Worm (Caenorhabditis elegans) whole organism, mixed stage, embryonic: Measurements from ENCODE around the gene cht-1.

Source experiments
- M03D4.4 ChIP-seq: sonication (generic microtip); optimal IDR thresholded peaks from 2 replicates; lab custom pipeline; 2017; ENCODE audit warnings: mild to moderate bottlenecking, missing genetic modification characterization, missing compliant biosample characterization
- elt-1 ChIP-seq: sonication (generic microtip); optimal IDR thresholded peaks from 2 replicates; lab custom pipeline; 2017; ENCODE audit warnings: missing genetic modification characterization, mild to moderate bottlenecking, missing compliant biosample characterization, antibody characterized with exemption, moderate library complexity, borderline replicate concordance; ENCODE audit not compliant: insufficient read depth
- mep-1 ChIP-seq: fragments of 150-350 bp; optimal IDR thresholded peaks from 2 replicates; lab custom pipeline; 2017; ENCODE audit warnings: missing biosample characterization, missing genetic modification reagents, missing genetic modification characterization, inconsistent platforms
- nhr-12 ChIP-seq: fragments of 150-350 bp; optimal IDR thresholded peaks from 2 replicates; lab custom pipeline; 2014; ENCODE audit warnings: missing biosample characterization, missing genetic modification characterization
- nhr-237 ChIP-seq: fragments of 150-350 bp; optimal IDR thresholded peaks from 2 replicates; lab custom pipeline; 2014; ENCODE audit warnings: missing biosample characterization, missing genetic modification characterization
- nhr-76 ChIP-seq: sonication (generic microtip); optimal IDR thresholded peaks from 2 replicates; lab custom pipeline; 2017; ENCODE audit warnings: missing biosample characterization, missing genetic modification characterization
- snpc-4 ChIP-seq: fragments of 150-350 bp; optimal IDR thresholded peaks from 2 replicates; lab custom pipeline; 2014; ENCODE audit warnings: missing biosample characterization, missing genetic modification characterization
- unc-39 ChIP-seq: fragments of 150-350 bp; optimal IDR thresholded peaks from 2 replicates; lab custom pipeline; 2014; ENCODE audit warnings: missing biosample characterization, missing genetic modification characterization

ce11 chrX:3399917-3400316, at the start of gene cht-1:
- TF ChIP-seq nhr-76 (tag; lab: Kevin White, UChicago) = no peak
- no peak for TF ChIP-seq unc-39
- TF ChIP-seq elt-1 (tag; lab: Kevin White, UChicago) = no peak
- TF ChIP-seq M03D4.4 (tag; lab: Kevin White, UChicago) = no peak
- TF ChIP-seq snpc-4 = no peak
- no peak for TF ChIP-seq nhr-237 (tag; lab: Kevin White, UChicago)
- TF ChIP-seq mep-1 (tag; lab: Kevin White, UChicago) = no peak
- no peak for TF ChIP-seq nhr-12 (tag; lab: Kevin White, UChicago)
